Fruit fly (Drosophila melanogaster) whole organism, prepupa: ENCODE data around the gene Pex10.
A peak's percentile ranks its signal among the peaks of the same experiment; 100 is the strongest.

ENCODE experiments used
- Blimp-1 ChIP-seq: fragments of 200-800 bp; sonication (Bioruptor generic); optimal IDR thresholded peaks from 3 replicates; lab custom pipeline; 2017; ENCODE audit warnings: missing biosample characterization, missing genetic modification characterization, mild to moderate bottlenecking, moderate library complexity, missing genetic modification reagents
- CG10631 ChIP-seq: fragments of 200-800 bp; sonication (Bioruptor generic); optimal IDR thresholded peaks from 2 replicates; lab custom pipeline; 2016; ENCODE audit warnings: missing biosample characterization, missing genetic modification characterization
- CG10669 ChIP-seq: fragments of 200-800 bp; sonication (Bioruptor generic); optimal IDR thresholded peaks from 3 replicates; lab custom pipeline; 2018; ENCODE audit warnings: missing biosample characterization, mild to moderate bottlenecking, missing genetic modification characterization, moderate library complexity
- CG11294 ChIP-seq: fragments of 200-800 bp; sonication (Bioruptor generic); IDR thresholded peaks from 2 replicates; pipeline ENCODE4 v1.3.6; 2022; ENCODE audit warnings: missing biosample characterization, missing genetic modification characterization
- CG11762 ChIP-seq: fragments of 200-800 bp; sonication (Bioruptor generic); optimal IDR thresholded peaks from 3 replicates; lab custom pipeline; 2016; ENCODE audit warnings: missing biosample characterization, missing genetic modification characterization; ENCODE audit not compliant: insufficient read depth
- CG11902 ChIP-seq: fragments of 200-800 bp; sonication (Bioruptor generic); optimal IDR thresholded peaks from 3 replicates; lab custom pipeline; 2016; ENCODE audit warnings: missing biosample characterization, missing genetic modification characterization
- CG15336 ChIP-seq: fragments of 200-800 bp; sonication (Bioruptor generic); IDR thresholded peaks from 2 replicates; pipeline ENCODE4 v1.3.6; 2022; ENCODE audit warnings: missing biosample characterization, missing genetic modification characterization
- CG1621 ChIP-seq: fragments of 200-800 bp; sonication (Bioruptor generic); optimal IDR thresholded peaks from 3 replicates; lab custom pipeline; 2018; ENCODE audit warnings: missing biosample characterization, mild to moderate bottlenecking, missing genetic modification characterization
- CG16779 ChIP-seq: fragments of 200-800 bp; sonication (Bioruptor generic); optimal IDR thresholded peaks from 3 replicates; lab custom pipeline; 2017; ENCODE audit warnings: missing biosample characterization, mild to moderate bottlenecking, missing genetic modification characterization
- CG3032 ChIP-seq: fragments of 200-800 bp; optimal IDR thresholded peaks from 2 replicates; lab custom pipeline; 2019; ENCODE audit warnings: missing biosample characterization, mild to moderate bottlenecking, missing genetic modification characterization, moderate library complexity
- CG31627 ChIP-seq: fragments of 200-800 bp; sonication (Bioruptor generic); optimal IDR thresholded peaks from 3 replicates; lab custom pipeline; 2016; ENCODE audit warnings: missing biosample characterization, missing genetic modification characterization
- CG32006 ChIP-seq: fragments of 200-800 bp; sonication (Bioruptor generic); optimal IDR thresholded peaks from 3 replicates; lab custom pipeline; 2017; ENCODE audit warnings: missing biosample characterization, mild to moderate bottlenecking, missing genetic modification characterization
- CG34406 ChIP-seq: fragments of 200-800 bp; sonication (Bioruptor generic); optimal IDR thresholded peaks from 3 replicates; lab custom pipeline; 2016; ENCODE audit warnings: missing biosample characterization, missing genetic modification characterization
- CG6163 ChIP-seq: fragments of 200-800 bp; sonication (Bioruptor generic); IDR thresholded peaks from 3 replicates; pipeline ENCODE4 v1.3.6; 2022; ENCODE audit warnings: missing biosample characterization, missing genetic modification characterization
- CG6276 ChIP-seq: fragments of 200-800 bp; sonication (Bioruptor generic); optimal IDR thresholded peaks from 2 replicates; lab custom pipeline; 2017; ENCODE audit warnings: missing biosample characterization, mild to moderate bottlenecking, missing genetic modification characterization
- CG6792 ChIP-seq: fragments of 200-800 bp; sonication (Bioruptor generic); optimal IDR thresholded peaks from 3 replicates; lab custom pipeline; 2016; ENCODE audit warnings: missing biosample characterization, missing genetic modification characterization
- CG6808 ChIP-seq: fragments of 200-800 bp; sonication (Bioruptor generic); optimal IDR thresholded peaks from 3 replicates; lab custom pipeline; 2017; ENCODE audit warnings: missing biosample characterization, missing genetic modification characterization, mild to moderate bottlenecking, moderate library complexity, missing genetic modification reagents
- CG6854 ChIP-seq: fragments of 200-800 bp; sonication (Bioruptor generic); optimal IDR thresholded peaks from 2 replicates; lab custom pipeline; 2017; ENCODE audit warnings: missing biosample characterization, mild to moderate bottlenecking, missing genetic modification characterization
- CG7368 ChIP-seq: fragments of 200-800 bp; sonication (Bioruptor generic); optimal IDR thresholded peaks from 3 replicates; lab custom pipeline; 2016; ENCODE audit warnings: missing biosample characterization, missing genetic modification characterization
- CG8119 ChIP-seq: fragments of 200-800 bp; sonication (Bioruptor generic); IDR thresholded peaks from 3 replicates; pipeline ENCODE4 v1.3.6; 2022; ENCODE audit warnings: missing biosample characterization, missing genetic modification characterization
- CG8632 ChIP-seq: fragments of 200-800 bp; sonication (Bioruptor generic); optimal IDR thresholded peaks from 3 replicates; lab custom pipeline; 2016; ENCODE audit warnings: missing biosample characterization, missing genetic modification characterization
- Eip75B ChIP-seq: fragments of 200-800 bp; sonication (Bioruptor generic); optimal IDR thresholded peaks from 3 replicates; lab custom pipeline; 2016; ENCODE audit warnings: missing biosample characterization, missing genetic modification characterization
- Eip78C ChIP-seq: fragments of 200-800 bp; sonication (Bioruptor generic); peaks from one replicate; lab custom pipeline; 2016; ENCODE audit warnings: missing biosample characterization, missing genetic modification characterization
- Eip93F ChIP-seq: fragments of 200-800 bp; sonication (Bioruptor generic); optimal IDR thresholded peaks from 2 replicates; lab custom pipeline; 2016; ENCODE audit warnings: missing biosample characterization, mild to moderate bottlenecking, missing genetic modification characterization
- Ets21C ChIP-seq: fragments of 200-800 bp; sonication (Bioruptor generic); optimal IDR thresholded peaks from 3 replicates; lab custom pipeline; 2016; ENCODE audit warnings: missing biosample characterization, missing genetic modification characterization
- Hr38 ChIP-seq: sonication (Bioruptor generic); optimal IDR thresholded peaks from 2 replicates; lab custom pipeline; 2016; ENCODE audit warnings: missing biosample characterization, missing genetic modification characterization
- Hr39 ChIP-seq: fragments of 200-800 bp; sonication (Bioruptor generic); optimal IDR thresholded peaks from 2 replicates; lab custom pipeline; 2016; ENCODE audit warnings: missing biosample characterization, missing genetic modification characterization
- Hr4 ChIP-seq: fragments of 200-800 bp; sonication (Bioruptor generic); optimal IDR thresholded peaks from 3 replicates; lab custom pipeline; 2016; ENCODE audit warnings: missing biosample characterization, missing genetic modification characterization
- Smox ChIP-seq: fragments of 200-800 bp; sonication (Bioruptor generic); optimal IDR thresholded peaks from 3 replicates; lab custom pipeline; 2016; ENCODE audit warnings: missing biosample characterization, missing genetic modification characterization
- Sox102F ChIP-seq: fragments of 200-800 bp; sonication (Bioruptor generic); optimal IDR thresholded peaks from 2 replicates; lab custom pipeline; 2016; ENCODE audit warnings: missing biosample characterization, mild to moderate bottlenecking, missing genetic modification characterization
- Sox14 ChIP-seq: fragments of 200-800 bp; sonication (Bioruptor generic); optimal IDR thresholded peaks from 3 replicates; lab custom pipeline; 2016; ENCODE audit warnings: missing biosample characterization, missing genetic modification characterization
- Sox15 ChIP-seq: fragments of 200-800 bp; sonication (Bioruptor generic); optimal IDR thresholded peaks from 3 replicates; lab custom pipeline; 2016; ENCODE audit warnings: missing biosample characterization, missing genetic modification characterization
- achi ChIP-seq: fragments of 200-800 bp; sonication (Bioruptor generic); optimal IDR thresholded peaks from 3 replicates; lab custom pipeline; 2016; ENCODE audit warnings: missing biosample characterization, missing genetic modification characterization
- cyc ChIP-seq: fragments of 200-800 bp; sonication (Bioruptor generic); optimal IDR thresholded peaks from 3 replicates; lab custom pipeline; 2016; ENCODE audit warnings: missing biosample characterization, missing genetic modification characterization
- dac ChIP-seq: fragments of 200-800 bp; sonication (Bioruptor generic); optimal IDR thresholded peaks from 2 replicates; lab custom pipeline; 2017; ENCODE audit warnings: missing biosample characterization, mild to moderate bottlenecking, missing genetic modification characterization
- dsx ChIP-seq: fragments of 200-800 bp; optimal IDR thresholded peaks from 3 replicates; lab custom pipeline; 2019; ENCODE audit warnings: missing biosample characterization, mild to moderate bottlenecking, missing genetic modification characterization, moderate library complexity; ENCODE audit not compliant: poor library complexity, severe bottlenecking
- eg ChIP-seq: fragments of 200-800 bp; sonication (Bioruptor generic); IDR thresholded peaks from 3 replicates; pipeline ENCODE4 v1.3.6; 2022; ENCODE audit warnings: missing biosample characterization, missing genetic modification characterization
- fd59A ChIP-seq: fragments of 200-800 bp; sonication (Bioruptor generic); optimal IDR thresholded peaks from 2 replicates; lab custom pipeline; 2017; ENCODE audit warnings: missing biosample characterization, mild to moderate bottlenecking, missing genetic modification characterization, missing genetic modification reagents
- fd85E ChIP-seq: fragments of 200-800 bp; sonication (Bioruptor generic); optimal IDR thresholded peaks from 3 replicates; lab custom pipeline; 2016; ENCODE audit warnings: missing biosample characterization, missing genetic modification characterization
- fkh ChIP-seq: fragments of 200-800 bp; sonication (Bioruptor generic); optimal IDR thresholded peaks from 3 replicates; lab custom pipeline; 2017; ENCODE audit warnings: missing biosample characterization, mild to moderate bottlenecking, missing genetic modification characterization, moderate library complexity
- lz ChIP-seq: fragments of 200-800 bp; sonication (Bioruptor generic); optimal IDR thresholded peaks from 3 replicates; lab custom pipeline; 2016; ENCODE audit warnings: missing biosample characterization, missing genetic modification characterization
- net ChIP-seq: fragments of 200-800 bp; sonication (Bioruptor generic); optimal IDR thresholded peaks from 3 replicates; lab custom pipeline; 2016; ENCODE audit warnings: missing biosample characterization, missing genetic modification characterization
- salr ChIP-seq, 2 experiments: fragments of 200-800 bp; sonication (Bioruptor generic); optimal IDR thresholded peaks; 3 replicates each; lab custom pipeline; 2016 to 2018; ENCODE audit warnings: missing biosample characterization in 2 of 2, missing genetic modification characterization in 2 of 2, mild to moderate bottlenecking in 1 of 2
- spab ChIP-seq: fragments of 200-800 bp; sonication (Bioruptor generic); optimal IDR thresholded peaks from 2 replicates; lab custom pipeline; 2017; ENCODE audit warnings: missing biosample characterization, mild to moderate bottlenecking, missing genetic modification characterization, missing genetic modification reagents
- ss ChIP-seq, 2 experiments: fragments of 200-800 bp; sonication (Bioruptor generic); optimal IDR thresholded peaks; 2 replicates in 1 of 2; 3 replicates in 1 of 2; lab custom pipeline; 2017 to 2018; ENCODE audit warnings: mild to moderate bottlenecking in 2 of 2, missing biosample characterization in 2 of 2, missing genetic modification characterization in 2 of 2, moderate library complexity in 1 of 2
- svp ChIP-seq: fragments of 200-800 bp; sonication (Bioruptor generic); peaks from one replicate; lab custom pipeline; 2016; ENCODE audit warnings: missing biosample characterization, missing genetic modification characterization
- topi ChIP-seq: fragments of 200-800 bp; sonication (Bioruptor generic); optimal IDR thresholded peaks from 3 replicates; lab custom pipeline; 2016; ENCODE audit warnings: missing biosample characterization, missing genetic modification characterization

Pex10 gene

dm6 chr3L:1578391-1578948 is 20.4 kb downstream of the Pex10 start (continued):
- TF ChIP-seq Hr38 (GFP tag; lab: Kevin White, UChicago): no peak
- TF ChIP-seq Blimp-1 (GFP tag; lab: Kevin White, UChicago): no peak
- TF ChIP-seq Hr4 (GFP tag; lab: Kevin White, UChicago): peak; percentile 1
- TF ChIP-seq CG11762 (GFP tag; lab: Kevin White, UChicago): no peak
- TF ChIP-seq CG34406 (GFP tag; lab: Kevin White, UChicago): no peak

dm6 chr3L:1579169-1579853 is 21.3 kb downstream of the Pex10 start:
- TF ChIP-seq CG6276 (GFP tag; lab: Kevin White, UChicago) (no peak), Eip78C (GFP tag; lab: Kevin White, UChicago) (peak; percentile 64), dac (GFP tag; lab: Kevin White, UChicago) (peak; percentile 15), Sox15 (GFP tag; lab: Kevin White, UChicago) (no peak), Hr4 (GFP tag; lab: Kevin White, UChicago) (peak; percentile 53), Sox102F (GFP tag; lab: Kevin White, UChicago) (peak; percentile 37), CG8119 (GFP tag; lab: Robert Waterston, UW) (peak; percentile 63), fd59A (GFP tag; lab: Kevin White, UChicago) (no peak), CG6163 (no peak), Eip75B (GFP tag; lab: Kevin White, UChicago) (peak; percentile 56), fkh (GFP tag; lab: Kevin White, UChicago) (peak; percentile 98), CG34406 (GFP tag; lab: Kevin White, UChicago) (peak; percentile 41), Hr39 (peak; percentile 18), CG6808 (no peak), CG10669 (GFP tag; lab: Kevin White, UChicago) (peak; percentile 39), CG11294 (GFP tag; lab: Robert Waterston, UW) (no peak), CG16779 (tag; lab: Kevin White, UChicago) (no peak), CG6792 (peak; percentile 23), cyc (GFP tag; lab: Kevin White, UChicago) (peak; percentile 4), CG6854 (GFP tag; lab: Kevin White, UChicago) (no peak), dsx (GFP tag; lab: Kevin White, UChicago) (no peak), CG32006 (GFP tag; lab: Kevin White, UChicago) (peak; percentile 60), Ets21C (GFP tag; lab: Kevin White, UChicago) (no peak), CG1621 (tag; lab: Kevin White, UChicago) (peak; percentile 12), CG15336 (GFP tag; lab: Robert Waterston, UW) (peak; percentile 36; the same call in 1 of the 2 replicates), Smox (GFP tag; lab: Kevin White, UChicago) (no peak), ss (GFP tag; optimal IDR thresholded peaks at IDR 0.05; lab: Kevin White, UChicago) (no peak), achi (GFP tag; lab: Kevin White, UChicago) (peak; percentile 50), svp (GFP tag; lab: Kevin White, UChicago) (peak; percentile 35), topi (GFP tag; lab: Kevin White, UChicago) (no peak), lz (GFP tag; lab: Kevin White, UChicago) (peak; percentile 37), fd85E (no peak), net (GFP tag; lab: Kevin White, UChicago) (peak; percentile 22), CG11762 (GFP tag; lab: Kevin White, UChicago) (peak; percentile 10), Sox14 (GFP tag; lab: Kevin White, UChicago) (peak; percentile 55), Eip93F (GFP tag; lab: Kevin White, UChicago) (no peak), CG3032 (tag; lab: Kevin White, UChicago) (peak; percentile 12), spab (peak; percentile 18), CG11902 (no peak), CG31627 (GFP tag; lab: Kevin White, UChicago) (peak; percentile 15), CG7368 (GFP tag; lab: Kevin White, UChicago) (peak; percentile 40), salr (GFP tag; optimal IDR thresholded peaks at IDR 0.05; lab: Kevin White, UChicago) (peak in 1 of 2 experiments; percentile 16), CG10631 (GFP tag; lab: Kevin White, UChicago) (peak; percentile 26), CG8632 (GFP tag; lab: Kevin White, UChicago) (peak; percentile 34), eg (GFP tag; lab: Robert Waterston, UW) (no peak)
